Worm (Caenorhabditis elegans) whole organism, L2 larva: ENCODE results near the gene Y94H6A.10.
A peak's percentile ranks its signal among the peaks of the same experiment; 100 is the strongest.

Source experiments
- C34F6.9 ChIP-seq: fragments of 150-350 bp; optimal IDR thresholded peaks from 2 replicates; lab custom pipeline; 2014; ENCODE audit warnings: missing biosample characterization, missing genetic modification characterization
- F13H6.1 ChIP-seq: sonication (generic microtip); optimal IDR thresholded peaks from 2 replicates; lab custom pipeline; 2016; ENCODE audit warnings: missing genetic modification characterization, missing compliant biosample characterization
- R02D3.7 ChIP-seq: fragments of 150-350 bp; optimal IDR thresholded peaks from 2 replicates; lab custom pipeline; 2014; ENCODE audit warnings: missing biosample characterization, missing genetic modification characterization
- Y55F3AM.14 ChIP-seq: fragments of 200-800 bp; sonication (Bioruptor generic); optimal IDR thresholded peaks from 2 replicates; lab custom pipeline; 2018; ENCODE audit warnings: mild to moderate bottlenecking, missing genetic modification characterization, missing compliant biosample characterization
- ZK546.5 ChIP-seq: sonication (generic microtip); optimal IDR thresholded peaks from 2 replicates; lab custom pipeline; 2017; ENCODE audit warnings: missing biosample characterization, missing genetic modification characterization
- alr-1 ChIP-seq: fragments of 150-350 bp; optimal IDR thresholded peaks from 2 replicates; lab custom pipeline; 2014; ENCODE audit warnings: missing biosample characterization, missing genetic modification characterization
- aly-2 ChIP-seq: fragments of 150-350 bp; optimal IDR thresholded peaks from 2 replicates; lab custom pipeline; 2014; ENCODE audit warnings: missing biosample characterization, missing genetic modification characterization
- ama-1 ChIP-seq: fragments of 150-350 bp; optimal IDR thresholded peaks from 2 replicates; lab custom pipeline; 2018; ENCODE audit warnings: inconsistent platforms
- blmp-1 ChIP-seq: sonication (generic microtip); optimal IDR thresholded peaks from 2 replicates; lab custom pipeline; 2017; ENCODE audit warnings: missing genetic modification characterization, mild to moderate bottlenecking, missing compliant biosample characterization, antibody characterized with exemption, moderate library complexity; ENCODE audit not compliant: insufficient read depth
- ceh-16 ChIP-seq: fragments of 150-350 bp; optimal IDR thresholded peaks from 2 replicates; lab custom pipeline; 2014; ENCODE audit warnings: missing biosample characterization, missing genetic modification characterization
- ceh-82 ChIP-seq: fragments of 150-350 bp; optimal IDR thresholded peaks from 2 replicates; lab custom pipeline; 2014; ENCODE audit warnings: missing biosample characterization, missing genetic modification characterization
- crh-2 ChIP-seq: sonication (generic microtip); optimal IDR thresholded peaks from 2 replicates; lab custom pipeline; 2017; ENCODE audit warnings: missing biosample characterization, missing genetic modification characterization
- dmd-4 ChIP-seq: sonication (generic microtip); optimal IDR thresholded peaks from 2 replicates; lab custom pipeline; 2017; ENCODE audit warnings: missing biosample characterization, missing genetic modification characterization
- egl-27 ChIP-seq: sonication (generic microtip); optimal IDR thresholded peaks from 3 replicates; lab custom pipeline; 2017; ENCODE audit warnings: missing biosample characterization, missing genetic modification reagents, missing genetic modification characterization
- elt-1 ChIP-seq: fragments of 150-350 bp; optimal IDR thresholded peaks from 2 replicates; lab custom pipeline; 2014; ENCODE audit warnings: missing biosample characterization, missing genetic modification characterization
- elt-3 ChIP-seq: sonication (generic microtip); optimal IDR thresholded peaks from 2 replicates; lab custom pipeline; 2017; ENCODE audit warnings: missing biosample characterization, missing genetic modification characterization
- fos-1 ChIP-seq: fragments of 150-350 bp; optimal IDR thresholded peaks from 2 replicates; lab custom pipeline; 2014; ENCODE audit warnings: missing biosample characterization, missing genetic modification characterization
- gmeb-1 ChIP-seq: fragments of 150-350 bp; optimal IDR thresholded peaks from 2 replicates; lab custom pipeline; 2014; ENCODE audit warnings: missing biosample characterization, missing genetic modification characterization
- lin-11 ChIP-seq: fragments of 150-350 bp; sonication (generic microtip); optimal IDR thresholded peaks from 2 replicates; lab custom pipeline; 2014; ENCODE audit warnings: missing biosample characterization, missing genetic modification characterization, inconsistent platforms, mixed read lengths
- lin-13 ChIP-seq: fragments of 150-350 bp; optimal IDR thresholded peaks from 2 replicates; lab custom pipeline; 2014; ENCODE audit warnings: missing biosample characterization, missing genetic modification reagents, missing genetic modification characterization
- lin-39 ChIP-seq: fragments of 150-350 bp; optimal IDR thresholded peaks from 2 replicates; lab custom pipeline; 2014; ENCODE audit warnings: missing biosample characterization, missing genetic modification reagents, missing genetic modification characterization
- lsy-2 ChIP-seq, 2 experiments: fragments of 150-350 bp in 1 of 2; sonication (generic microtip) in 1 of 2; optimal IDR thresholded peaks; 2 replicates each; lab custom pipeline; 2014 to 2017; ENCODE audit warnings: missing biosample characterization in 2 of 2, missing genetic modification characterization in 2 of 2
- mab-5 ChIP-seq: fragments of 150-350 bp; optimal IDR thresholded peaks from 2 replicates; lab custom pipeline; 2014; ENCODE audit warnings: missing biosample characterization, missing genetic modification characterization
- mbf-1 ChIP-seq: sonication (generic microtip); optimal IDR thresholded peaks from 2 replicates; lab custom pipeline; 2017; ENCODE audit warnings: missing biosample characterization, missing genetic modification characterization
- mdl-1 ChIP-seq, 2 experiments: fragments of 150-350 bp in 1 of 2; sonication (generic microtip) in 1 of 2; optimal IDR thresholded peaks; 2 replicates each; lab custom pipeline; 2017; ENCODE audit warnings: missing biosample characterization in 2 of 2, missing genetic modification characterization in 2 of 2
- nhr-10 ChIP-seq: sonication (generic microtip); optimal IDR thresholded peaks from 2 replicates; lab custom pipeline; 2017; ENCODE audit warnings: missing biosample characterization, missing genetic modification characterization
- nhr-11 ChIP-seq: fragments of 150-350 bp; optimal IDR thresholded peaks from 2 replicates; lab custom pipeline; 2014; ENCODE audit warnings: missing biosample characterization, missing genetic modification characterization
- nhr-12 ChIP-seq: fragments of 150-350 bp; optimal IDR thresholded peaks from 2 replicates; lab custom pipeline; 2014; ENCODE audit warnings: missing biosample characterization, missing genetic modification characterization
- nhr-129 ChIP-seq: fragments of 150-350 bp; optimal IDR thresholded peaks from 2 replicates; lab custom pipeline; 2014; ENCODE audit warnings: missing biosample characterization, missing genetic modification characterization
- nhr-21 ChIP-seq: fragments of 150-350 bp; optimal IDR thresholded peaks from 2 replicates; lab custom pipeline; 2014; ENCODE audit warnings: missing biosample characterization, missing genetic modification characterization
- nhr-23 ChIP-seq: fragments of 150-350 bp; optimal IDR thresholded peaks from 2 replicates; lab custom pipeline; 2014; ENCODE audit warnings: missing biosample characterization, missing genetic modification reagents, missing genetic modification characterization
- nhr-25 ChIP-seq: fragments of 150-350 bp; sonication (generic microtip); optimal IDR thresholded peaks from 3 replicates; lab custom pipeline; 2014; ENCODE audit warnings: missing biosample characterization, missing genetic modification characterization
- nhr-6 ChIP-seq: fragments of 150-350 bp; optimal IDR thresholded peaks from 2 replicates; lab custom pipeline; 2014; ENCODE audit warnings: missing biosample characterization, missing genetic modification characterization
- nhr-77 ChIP-seq: fragments of 150-350 bp; optimal IDR thresholded peaks from 2 replicates; lab custom pipeline; 2014; ENCODE audit warnings: missing biosample characterization, missing genetic modification characterization
- sem-4 ChIP-seq: fragments of 150-350 bp; optimal IDR thresholded peaks from 2 replicates; lab custom pipeline; 2014; ENCODE audit warnings: missing biosample characterization, missing genetic modification reagents, missing genetic modification characterization
- skn-1 ChIP-seq: sonication (generic microtip); optimal IDR thresholded peaks from 2 replicates; lab custom pipeline; 2017; ENCODE audit warnings: missing biosample characterization, missing genetic modification characterization
- sma-3 ChIP-seq: sonication (generic microtip); optimal IDR thresholded peaks from 2 replicates; lab custom pipeline; 2016; ENCODE audit warnings: missing genetic modification reagents, missing genetic modification characterization, missing compliant biosample characterization
- sma-9 ChIP-seq, 2 experiments: fragments of 150-350 bp in 1 of 2; sonication (generic microtip) in 1 of 2; optimal IDR thresholded peaks; 2 replicates each; lab custom pipeline; 2014 to 2016; ENCODE audit warnings: missing genetic modification characterization in 2 of 2, mild to moderate bottlenecking in 1 of 2, missing biosample characterization in 1 of 2, missing compliant biosample characterization in 1 of 2, missing genetic modification reagents in 1 of 2, moderate library complexity in 1 of 2
- snpc-4 ChIP-seq: fragments of 150-350 bp; optimal IDR thresholded peaks from 2 replicates; lab custom pipeline; 2014; ENCODE audit warnings: missing biosample characterization, missing genetic modification characterization
- unc-39 ChIP-seq: fragments of 150-350 bp; optimal IDR thresholded peaks from 2 replicates; lab custom pipeline; 2014; ENCODE audit warnings: missing biosample characterization, missing genetic modification characterization
- unc-55 ChIP-seq: fragments of 150-350 bp; sonication (generic microtip); optimal IDR thresholded peaks from 3 replicates; lab custom pipeline; 2014; ENCODE audit warnings: missing biosample characterization, missing genetic modification reagents, missing genetic modification characterization
- unc-62 ChIP-seq: fragments of 150-350 bp; optimal IDR thresholded peaks from 2 replicates; lab custom pipeline; 2014; ENCODE audit warnings: missing biosample characterization, missing genetic modification reagents, missing genetic modification characterization
- zag-1 ChIP-seq: fragments of 150-350 bp; optimal IDR thresholded peaks from 2 replicates; lab custom pipeline; 2014; ENCODE audit warnings: missing biosample characterization, missing genetic modification characterization
- ztf-1 ChIP-seq: fragments of 200-800 bp; sonication (Bioruptor generic); conservative IDR thresholded peaks from 2 replicates; pipeline ENCODE4 v1.3.6; 2022; ENCODE audit warnings: missing genetic modification characterization, missing compliant biosample characterization
- ztf-11 ChIP-seq: sonication (generic microtip); optimal IDR thresholded peaks from 2 replicates; lab custom pipeline; 2017; ENCODE audit warnings: missing biosample characterization, missing genetic modification characterization
- ztf-4 ChIP-seq: fragments of 150-350 bp; optimal IDR thresholded peaks from 2 replicates; lab custom pipeline; 2014; ENCODE audit warnings: missing biosample characterization, missing genetic modification characterization

Gene Y94H6A.10

ce11 chrIV:2709590-2710201 is 770 bp downstream of the Y94H6A.10 start:
- no peak for TF ChIP-seq F13H6.1 (tag; lab: Kevin White, UChicago)
- TF ChIP-seq dmd-4, result no peak
- TF ChIP-seq aly-2 (tag; lab: Kevin White, UChicago), result no peak
- TF ChIP-seq unc-55 (GFP tag; lab: Kevin White, UChicago), result peak; percentile 25
- TF ChIP-seq lsy-2 (tag; optimal IDR thresholded peaks at IDR 0.05; lab: Kevin White, UChicago), result peak in 1 of 2 experiments; percentile 20
- TF ChIP-seq sma-3, result no peak
- TF ChIP-seq nhr-11, result no peak
- no peak for TF ChIP-seq egl-27 (tag; lab: Kevin White, UChicago)
- peak; percentile 12 for TF ChIP-seq gmeb-1 (tag; lab: Kevin White, UChicago)
- no peak for TF ChIP-seq mdl-1 (tag; optimal IDR thresholded peaks at IDR 0.05; lab: Kevin White, UChicago)
- no peak for TF ChIP-seq ztf-1 (GFP tag; lab: Robert Waterston, UW)
- TF ChIP-seq nhr-129 (tag; lab: Kevin White, UChicago), result no peak
- peak; percentile 46 for TF ChIP-seq ztf-4 (tag; lab: Kevin White, UChicago)
- no peak for TF ChIP-seq elt-3
- TF ChIP-seq ztf-11, result no peak
- TF ChIP-seq unc-39, result no peak
- no peak for TF ChIP-seq nhr-10
- TF ChIP-seq nhr-25 (tag; lab: Kevin White, UChicago), result no peak
- no peak for TF ChIP-seq C34F6.9
- TF ChIP-seq zag-1, result no peak
- no peak for TF ChIP-seq ceh-16 (tag; lab: Kevin White, UChicago)
- no peak for TF ChIP-seq snpc-4 (tag; lab: Kevin White, UChicago)
- TF ChIP-seq skn-1 (tag; lab: Kevin White, UChicago), result no peak
- no peak for TF ChIP-seq blmp-1
- TF ChIP-seq nhr-21, result no peak
- no peak for TF ChIP-seq nhr-12
- no peak for TF ChIP-seq ZK546.5
- TF ChIP-seq alr-1 (tag; lab: Kevin White, UChicago), result no peak
- no peak for TF ChIP-seq lin-11 (tag; lab: Kevin White, UChicago)
- TF ChIP-seq lin-13 (GFP tag; lab: Kevin White, UChicago), result no peak
- no peak for TF ChIP-seq mab-5 (tag; lab: Kevin White, UChicago)
- TF ChIP-seq Y55F3AM.14, result no peak
- no peak for TF ChIP-seq nhr-6
- no peak for TF ChIP-seq sma-9 (GFP tag; optimal IDR thresholded peaks at IDR 0.05; lab: Kevin White, UChicago)
- TF ChIP-seq sma-9 (tag; optimal IDR thresholded peaks at IDR 0.05; lab: Kevin White, UChicago), result no peak
- TF ChIP-seq R02D3.7 (tag; lab: Kevin White, UChicago), result no peak
- no peak for TF ChIP-seq ama-1 (lab: Kevin White, UChicago)

DNA sequence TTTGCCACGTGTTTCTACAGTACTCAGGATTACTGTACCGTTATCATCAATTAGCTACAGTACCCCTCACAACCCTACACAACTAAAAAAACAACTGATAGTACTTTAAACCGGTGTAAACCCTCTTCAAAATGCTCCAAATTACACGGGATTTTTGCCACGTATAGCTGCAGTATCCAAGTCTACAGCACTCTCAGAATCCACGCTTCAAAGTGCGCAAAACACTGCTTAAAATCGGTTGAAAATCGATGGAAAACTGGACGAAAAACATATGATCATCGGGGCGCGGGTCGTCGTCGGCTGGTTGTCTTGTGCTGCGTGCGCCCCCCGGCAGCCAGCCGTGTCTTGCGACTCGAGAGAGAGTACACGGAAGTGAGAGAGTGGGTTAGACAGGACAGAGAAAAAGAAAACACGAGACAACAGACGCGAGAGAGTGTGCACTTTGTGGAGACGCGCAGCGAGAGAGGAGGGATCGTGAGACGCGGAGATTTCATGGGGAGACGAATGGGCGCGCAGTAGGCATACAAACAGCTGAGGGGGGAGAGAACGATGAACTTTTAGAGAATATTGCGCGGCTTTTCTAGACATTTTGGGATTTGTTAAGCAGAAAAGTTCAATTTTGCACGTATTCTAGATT is 2.0 kb downstream of the Y94H6A.10 start:
- TF ChIP-seq nhr-77 (tag; lab: Kevin White, UChicago) (no peak), alr-1 (tag; lab: Kevin White, UChicago) (no peak), aly-2 (tag; lab: Kevin White, UChicago) (no peak), zag-1 (peak; percentile 17), F13H6.1 (tag; lab: Kevin White, UChicago) (peak; percentile 87), skn-1 (tag; lab: Kevin White, UChicago) (no peak), mbf-1 (tag; lab: Kevin White, UChicago) (no peak), nhr-129 (tag; lab: Kevin White, UChicago) (peak; percentile 88), fos-1 (peak; percentile 63), nhr-6 (peak; percentile 28), nhr-23 (tag; lab: Kevin White, UChicago) (no peak), mdl-1 (tag; optimal IDR thresholded peaks at IDR 0.05; lab: Kevin White, UChicago) (peak; percentile 81 to 91), sma-9 (GFP tag; optimal IDR thresholded peaks at IDR 0.05; lab: Kevin White, UChicago) (peak; percentile 89), sma-9 (tag; optimal IDR thresholded peaks at IDR 0.05; lab: Kevin White, UChicago) (no peak), elt-3 (no peak), ztf-11 (no peak), snpc-4 (tag; lab: Kevin White, UChicago) (peak; percentile 12), lin-13 (GFP tag; lab: Kevin White, UChicago) (peak; percentile 85), lin-11 (tag; lab: Kevin White, UChicago) (peak; percentile 76), ceh-16 (tag; lab: Kevin White, UChicago) (no peak), nhr-12 (no peak), egl-27 (tag; lab: Kevin White, UChicago) (peak; percentile 58), C34F6.9 (peak; percentile 92), crh-2 (tag; lab: Kevin White, UChicago) (peak; percentile 87), nhr-11 (no peak), mab-5 (tag; lab: Kevin White, UChicago) (peak; percentile 78), gmeb-1 (tag; lab: Kevin White, UChicago) (peak; percentile 64), dmd-4 (no peak), unc-39 (no peak), lin-39 (tag; lab: Kevin White, UChicago) (no peak), nhr-10 (no peak), elt-1 (tag; lab: Kevin White, UChicago) (no peak), nhr-25 (tag; lab: Kevin White, UChicago) (peak; percentile 73), blmp-1 (peak; percentile 1), ceh-82 (tag; lab: Kevin White, UChicago) (peak; percentile 16), sem-4 (tag; lab: Kevin White, UChicago) (peak; percentile 26), Y55F3AM.14 (peak; percentile 70), lsy-2 (tag; optimal IDR thresholded peaks at IDR 0.05; lab: Kevin White, UChicago) (peak; percentile 46 to 88), R02D3.7 (tag; lab: Kevin White, UChicago) (no peak), ztf-4 (tag; lab: Kevin White, UChicago) (peak; percentile 74), ZK546.5 (peak; percentile 11), unc-62 (GFP tag; lab: Kevin White, UChicago) (no peak)
